Worm (Caenorhabditis elegans) whole organism, L4 larva: ENCODE results near the gene srx-5.

Experiments used
- D1046.2 ChIP-seq: fragments of 200-800 bp; sonication (Bioruptor generic); IDR thresholded peaks from 2 replicates; pipeline ENCODE4 v1.3.6; 2022; ENCODE audit warnings: missing genetic modification characterization, missing compliant biosample characterization
- F10B5.3 ChIP-seq: sonication (generic microtip); optimal IDR thresholded peaks from 2 replicates; lab custom pipeline; 2016; ENCODE audit warnings: mild to moderate bottlenecking, missing genetic modification characterization, missing compliant biosample characterization
- F37D6.2 ChIP-seq: sonication (generic microtip); optimal IDR thresholded peaks from 2 replicates; lab custom pipeline; 2016; ENCODE audit warnings: mild to moderate bottlenecking, missing genetic modification characterization, missing compliant biosample characterization
- F49E8.2 ChIP-seq: sonication (generic microtip); optimal IDR thresholded peaks from 2 replicates; lab custom pipeline; 2016; ENCODE audit warnings: missing compliant biosample characterization, mild to moderate bottlenecking, missing genetic modification characterization, borderline replicate concordance
- T26A8.4 ChIP-seq: fragments of 200-800 bp; sonication (Bioruptor generic); IDR thresholded peaks from 2 replicates; pipeline ENCODE4 v1.3.6; 2022; ENCODE audit warnings: missing genetic modification characterization, missing compliant biosample characterization
- Y5F2A.4 ChIP-seq: fragments of 200-800 bp; sonication (Bioruptor generic); optimal IDR thresholded peaks from 2 replicates; lab custom pipeline; 2018; ENCODE audit warnings: mild to moderate bottlenecking, missing genetic modification characterization, missing compliant biosample characterization
- attf-4 ChIP-seq: sonication (generic microtip); optimal IDR thresholded peaks from 3 replicates; lab custom pipeline; 2017; ENCODE audit warnings: missing biosample characterization, missing genetic modification characterization
- ceh-32 ChIP-seq: sonication (generic microtip); optimal IDR thresholded peaks from 2 replicates; lab custom pipeline; 2016; ENCODE audit warnings: mild to moderate bottlenecking, missing genetic modification characterization, missing compliant biosample characterization; ENCODE audit not compliant: poor library complexity
- ceh-62 ChIP-seq: sonication (generic microtip); optimal IDR thresholded peaks from 2 replicates; lab custom pipeline; 2017; ENCODE audit warnings: missing biosample characterization, missing genetic modification characterization
- cey-2 ChIP-seq: sonication (generic microtip); optimal IDR thresholded peaks from 3 replicates; lab custom pipeline; 2017; ENCODE audit warnings: missing genetic modification characterization, mild to moderate bottlenecking, missing compliant biosample characterization, antibody characterized with exemption, borderline replicate concordance; ENCODE audit not compliant: insufficient read depth
- ctbp-1 ChIP-seq: fragments of 200-800 bp; sonication (Bioruptor generic); IDR thresholded peaks from 2 replicates; pipeline ENCODE4 v1.3.6; 2022; ENCODE audit warnings: missing genetic modification reagents, missing genetic modification characterization, missing compliant biosample characterization
- daf-12 ChIP-seq: fragments of 150-350 bp; optimal IDR thresholded peaks from 2 replicates; lab custom pipeline; 2014; ENCODE audit warnings: missing biosample characterization, missing genetic modification reagents, missing genetic modification characterization
- daf-16 ChIP-seq, 3 experiments: sonication (generic microtip); optimal IDR thresholded peaks; 2 replicates each; lab custom pipeline; 2016 to 2017; ENCODE audit warnings: missing genetic modification characterization in 3 of 3, missing genetic modification reagents in 3 of 3, mild to moderate bottlenecking in 2 of 3, missing compliant biosample characterization in 2 of 3, missing biosample characterization in 1 of 3, moderate library complexity in 1 of 3
- daf-8 ChIP-seq: fragments of 200-800 bp; sonication (Bioruptor generic); IDR thresholded peaks from 2 replicates; pipeline ENCODE4 v1.3.6; 2022; ENCODE audit warnings: missing genetic modification characterization, missing compliant biosample characterization
- dmd-9 ChIP-seq: fragments of 200-800 bp; sonication (Bioruptor generic); IDR thresholded peaks from 2 replicates; pipeline ENCODE4 v1.3.6; 2022; ENCODE audit warnings: missing genetic modification reagents, missing genetic modification characterization, missing compliant biosample characterization
- dpl-1 ChIP-seq: fragments of 150-350 bp; optimal IDR thresholded peaks from 2 replicates; lab custom pipeline; 2014; ENCODE audit warnings: missing biosample characterization, missing genetic modification reagents, missing genetic modification characterization
- dve-1 ChIP-seq: sonication (generic microtip); optimal IDR thresholded peaks from 2 replicates; lab custom pipeline; 2017; ENCODE audit warnings: antibody characterized with exemption, mild to moderate bottlenecking, missing genetic modification characterization, missing compliant biosample characterization; ENCODE audit not compliant: insufficient read depth
- gei-8 ChIP-seq: fragments of 200-800 bp; sonication (Bioruptor generic); optimal IDR thresholded peaks from 2 replicates; lab custom pipeline; 2018; ENCODE audit warnings: mild to moderate bottlenecking, missing genetic modification characterization, missing compliant biosample characterization
- hlh-11 ChIP-seq: fragments of 200-800 bp; sonication (Bioruptor generic); optimal IDR thresholded peaks from 2 replicates; lab custom pipeline; 2018; ENCODE audit warnings: mild to moderate bottlenecking, missing genetic modification characterization, missing compliant biosample characterization
- lin-38 ChIP-seq: fragments of 200-800 bp; sonication (Bioruptor generic); IDR thresholded peaks from 2 replicates; pipeline ENCODE4 v1.3.6; 2022; ENCODE audit warnings: missing genetic modification reagents, missing genetic modification characterization, missing compliant biosample characterization
- lir-3 ChIP-seq: sonication (generic microtip); optimal IDR thresholded peaks from 2 replicates; lab custom pipeline; 2016; ENCODE audit warnings: mild to moderate bottlenecking, missing genetic modification characterization, missing compliant biosample characterization
- lsy-2 ChIP-seq, 2 experiments: fragments of 150-350 bp in 1 of 2; sonication (generic microtip) in 1 of 2; optimal IDR thresholded peaks; 2 replicates each; lab custom pipeline; 2014 to 2017; ENCODE audit warnings: missing biosample characterization in 2 of 2, missing genetic modification characterization in 2 of 2
- madf-5 ChIP-seq, 2 experiments: fragments of 200-800 bp; sonication (Bioruptor generic); IDR thresholded peaks; 2 replicates each; pipeline ENCODE4 v1.3.6; 2022; ENCODE audit warnings: missing compliant biosample characterization in 2 of 2, missing genetic modification characterization in 2 of 2
- mdl-1 ChIP-seq, 2 experiments: fragments of 150-350 bp in 1 of 2; sonication (generic microtip) in 1 of 2; optimal IDR thresholded peaks; 2 replicates each; lab custom pipeline; 2014 to 2017; ENCODE audit warnings: missing biosample characterization in 2 of 2, missing genetic modification characterization in 2 of 2
- mdt-29 ChIP-seq: fragments of 200-800 bp; sonication (Bioruptor generic); IDR thresholded peaks from 2 replicates; pipeline ENCODE4 v1.3.6; 2022; ENCODE audit warnings: missing genetic modification reagents, missing genetic modification characterization, missing compliant biosample characterization
- mes-2 ChIP-seq: sonication (generic microtip); optimal IDR thresholded peaks from 2 replicates; lab custom pipeline; 2016; ENCODE audit warnings: missing genotype, mild to moderate bottlenecking, missing genetic modification characterization, missing compliant biosample characterization; ENCODE audit not compliant: poor library complexity, severe bottlenecking
- mxl-3 ChIP-seq: fragments of 200-800 bp; sonication (Bioruptor generic); optimal IDR thresholded peaks from 2 replicates; lab custom pipeline; 2018; ENCODE audit warnings: mild to moderate bottlenecking, missing genetic modification characterization, missing compliant biosample characterization
- nhr-10 ChIP-seq: fragments of 150-350 bp; optimal IDR thresholded peaks from 2 replicates; lab custom pipeline; 2014; ENCODE audit warnings: missing biosample characterization, missing genetic modification characterization
- nhr-102 ChIP-seq: sonication (generic microtip); optimal IDR thresholded peaks from 2 replicates; lab custom pipeline; 2016; ENCODE audit warnings: mild to moderate bottlenecking, missing genetic modification characterization, moderate library complexity, missing compliant biosample characterization
- nhr-11 ChIP-seq: fragments of 150-350 bp; optimal IDR thresholded peaks from 2 replicates; lab custom pipeline; 2014; ENCODE audit warnings: missing biosample characterization, missing genetic modification characterization
- nhr-111 ChIP-seq: fragments of 200-800 bp; sonication (Bioruptor generic); optimal IDR thresholded peaks from 2 replicates; lab custom pipeline; 2018; ENCODE audit warnings: mild to moderate bottlenecking, missing genetic modification characterization, missing compliant biosample characterization
- nhr-237 ChIP-seq: sonication (generic microtip); optimal IDR thresholded peaks from 2 replicates; lab custom pipeline; 2017; ENCODE audit warnings: missing biosample characterization, missing genetic modification characterization
- nhr-25 ChIP-seq: sonication (generic microtip); optimal IDR thresholded peaks from 2 replicates; lab custom pipeline; 2017; ENCODE audit warnings: missing genetic modification characterization, mild to moderate bottlenecking, missing compliant biosample characterization, antibody characterized with exemption, moderate library complexity, borderline replicate concordance; ENCODE audit not compliant: insufficient read depth
- nhr-41 ChIP-seq: fragments of 200-800 bp; sonication (Bioruptor generic); IDR thresholded peaks from 2 replicates; pipeline ENCODE4 v1.3.6; 2022; ENCODE audit warnings: missing genetic modification reagents, missing genetic modification characterization, missing compliant biosample characterization
- nhr-42 ChIP-seq: fragments of 200-800 bp; sonication (Bioruptor generic); IDR thresholded peaks from 2 replicates; pipeline ENCODE4 v1.3.6; 2022; ENCODE audit warnings: missing genetic modification characterization, missing compliant biosample characterization
- nhr-48 ChIP-seq: sonication (generic microtip); optimal IDR thresholded peaks from 2 replicates; lab custom pipeline; 2016; ENCODE audit warnings: mild to moderate bottlenecking, missing genetic modification characterization, missing compliant biosample characterization
- nhr-77 ChIP-seq: fragments of 150-350 bp; optimal IDR thresholded peaks from 2 replicates; lab custom pipeline; 2014; ENCODE audit warnings: missing biosample characterization, missing genetic modification characterization
- pha-4 ChIP-seq, 2 experiments: fragments of 150-350 bp in 1 of 2; fragments of 200-800 bp in 1 of 2; sonication (Bioruptor generic) in 1 of 2; IDR thresholded peaks in 1 of 2; optimal IDR thresholded peaks in 1 of 2; 2 replicates each; pipeline versions ENCODE4 v1.3.6 to Lab custom; 2014 to 2022; ENCODE audit warnings: missing genetic modification characterization in 2 of 2, missing genetic modification reagents in 2 of 2, missing biosample characterization in 1 of 2, missing compliant biosample characterization in 1 of 2
- pqm-1 ChIP-seq: sonication (generic microtip); optimal IDR thresholded peaks from 2 replicates; lab custom pipeline; 2017; ENCODE audit warnings: missing biosample characterization, missing genetic modification characterization
- snpc-1.2 ChIP-seq: fragments of 200-800 bp; sonication (Bioruptor generic); IDR thresholded peaks from 2 replicates; pipeline ENCODE4 v1.3.6; 2022; ENCODE audit warnings: missing genetic modification reagents, missing genetic modification characterization, missing compliant biosample characterization
- snpc-4 ChIP-seq: fragments of 150-350 bp; optimal IDR thresholded peaks from 2 replicates; lab custom pipeline; 2014; ENCODE audit warnings: missing biosample characterization, missing genetic modification characterization
- spr-1 ChIP-seq: sonication (generic microtip); optimal IDR thresholded peaks from 2 replicates; lab custom pipeline; 2016; ENCODE audit warnings: mild to moderate bottlenecking, missing genetic modification characterization, missing compliant biosample characterization
- tag-97 ChIP-seq: fragments of 200-800 bp; sonication (Bioruptor generic); IDR thresholded peaks from 2 replicates; pipeline ENCODE4 v1.3.6; 2022; ENCODE audit warnings: missing genetic modification characterization, missing compliant biosample characterization
- unc-130 ChIP-seq: sonication (generic microtip); optimal IDR thresholded peaks from 2 replicates; lab custom pipeline; 2016; ENCODE audit warnings: missing genetic modification reagents, missing genetic modification characterization, missing compliant biosample characterization
- zag-1 ChIP-seq: fragments of 150-350 bp; optimal IDR thresholded peaks from 2 replicates; lab custom pipeline; 2014; ENCODE audit warnings: missing biosample characterization, missing genetic modification characterization
- zfp-3 ChIP-seq: fragments of 200-800 bp; sonication (Bioruptor generic); conservative IDR thresholded peaks from 2 replicates; pipeline ENCODE4 v1.3.6; 2022; ENCODE audit warnings: missing genetic modification reagents, missing genetic modification characterization, missing compliant biosample characterization
- zip-11 ChIP-seq: fragments of 200-800 bp; sonication (Bioruptor generic); IDR thresholded peaks from 2 replicates; pipeline ENCODE4 v1.3.6; 2022; ENCODE audit warnings: missing genetic modification characterization, missing compliant biosample characterization
- zip-2 ChIP-seq: fragments of 150-350 bp; optimal IDR thresholded peaks from 2 replicates; lab custom pipeline; 2014; ENCODE audit warnings: missing biosample characterization, missing genetic modification characterization

The srx-5 gene

DNA sequence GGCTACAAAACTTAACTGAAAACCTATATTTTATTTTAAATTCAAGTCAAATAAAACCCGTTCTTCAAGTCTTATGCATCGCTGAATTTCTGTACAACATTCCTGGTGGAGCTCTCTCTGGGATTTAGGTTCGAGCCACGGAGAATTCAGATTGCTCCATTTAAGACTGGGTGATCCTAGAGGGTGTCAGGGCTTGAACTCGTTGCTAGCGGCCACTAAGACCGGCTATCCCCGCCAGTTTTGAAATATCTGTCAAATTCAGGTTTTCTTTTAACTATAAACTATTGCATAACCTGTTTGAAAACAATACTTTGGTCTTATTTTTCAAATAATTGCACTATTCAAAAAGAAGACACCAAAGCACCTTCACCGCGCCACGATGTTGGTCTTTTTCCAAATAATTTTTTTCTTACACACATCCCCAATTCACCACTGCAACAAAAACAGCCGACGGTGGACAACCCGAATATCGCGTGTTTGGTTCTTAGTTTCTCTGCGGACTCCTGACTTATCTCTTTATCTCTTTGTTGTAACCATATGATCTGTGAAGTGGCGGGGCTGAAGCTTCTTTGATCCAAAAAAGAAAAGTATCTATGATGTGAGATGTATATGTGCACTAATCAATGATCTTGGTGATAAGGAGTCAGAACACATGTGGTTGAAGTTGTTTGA, 29.1 kb downstream of the srx-5 start (continued):
- TF ChIP-seq dpl-1 (no peak), lin-38 (GFP tag; lab: Robert Waterston, UW) (peak; percentile 13; the same call in 1 of the 2 replicates), daf-8 (GFP tag; lab: Robert Waterston, UW) (no peak), madf-5 (GFP tag; IDR thresholded peaks at IDR 0.05; lab: Robert Waterston, UW) (no peak), nhr-42 (no peak), nhr-10 (tag; lab: Kevin White, UChicago) (peak; percentile 89), nhr-25 (no peak), hlh-11 (peak; percentile 94), dve-1 (tag; lab: Kevin White, UChicago) (peak; percentile 96), nhr-77 (tag; lab: Kevin White, UChicago) (peak; percentile 64), mes-2 (tag; lab: Kevin White, UChicago) (no peak), mxl-3 (GFP tag; lab: Kevin White, UChicago) (peak; percentile 59), nhr-237 (tag; lab: Kevin White, UChicago) (no peak), cey-2 (tag; lab: Kevin White, UChicago) (no peak), nhr-48 (tag; lab: Kevin White, UChicago) (peak; percentile 64), ctbp-1 (GFP tag; lab: Robert Waterston, UW) (0 out of 2 replicates have a peak, but pooled peaks have one; percentile 5), zfp-3 (GFP tag; lab: Robert Waterston, UW) (0 out of 2 replicates have a peak, but pooled peaks have one; percentile 23), spr-1 (tag; lab: Kevin White, UChicago) (peak; percentile 57), ceh-62 (no peak), ceh-32 (no peak), Y5F2A.4 (no peak), snpc-1.2 (no peak), daf-12 (tag; lab: Kevin White, UChicago) (no peak), nhr-41 (GFP tag; lab: Robert Waterston, UW) (no peak), T26A8.4 (GFP tag; lab: Robert Waterston, UW) (peak; percentile 39; the same call in 1 of the 2 replicates), nhr-111 (peak; percentile 47), unc-130 (no peak), mdt-29 (GFP tag; lab: Robert Waterston, UW) (no peak), nhr-11 (tag; lab: Kevin White, UChicago) (peak; percentile 69), lsy-2 (tag; optimal IDR thresholded peaks at IDR 0.05; lab: Kevin White, UChicago) (peak in 1 of 2 experiments; percentile 69), gei-8 (GFP tag; lab: Kevin White, UChicago) (no peak), D1046.2 (GFP tag; lab: Robert Waterston, UW) (no peak), nhr-102 (peak; percentile 18), F49E8.2 (tag; lab: Kevin White, UChicago) (no peak), pqm-1 (no peak), lir-3 (tag; lab: Kevin White, UChicago) (no peak), zip-2 (tag; lab: Kevin White, UChicago) (peak; percentile 15), zag-1 (tag; lab: Kevin White, UChicago) (no peak), pha-4 (GFP tag; IDR thresholded peaks at IDR 0.05; lab: Robert Waterston, UW) (0 out of 2 replicates have a peak, but pooled peaks have one; percentile 14), pha-4 (tag; optimal IDR thresholded peaks at IDR 0.05; lab: Kevin White, UChicago) (no peak), zip-11 (no peak), F10B5.3 (tag; lab: Kevin White, UChicago) (no peak), dmd-9 (GFP tag; lab: Robert Waterston, UW) (0 out of 2 replicates have a peak, but pooled peaks have one; percentile 16), F37D6.2 (tag; lab: Kevin White, UChicago) (no peak), tag-97 (no peak), snpc-4 (no peak), daf-16 (GFP tag; optimal IDR thresholded peaks at IDR 0.05; lab: Kevin White, UChicago) (peak in 1 of 2 experiments; percentile 62), daf-16 (tag; optimal IDR thresholded peaks at IDR 0.05; lab: Kevin White, UChicago) (peak; percentile 56), mdl-1 (tag; optimal IDR thresholded peaks at IDR 0.05; lab: Kevin White, UChicago) (peak; percentile 26 to 81), attf-4 (tag; lab: Kevin White, UChicago) (no peak)
